Worm (Caenorhabditis elegans) whole organism, mixed stage, embryonic: ENCODE data around the gene ZK84.2.

Experiments
- cnd-1 ChIP-seq: fragments of 200-800 bp; sonication (Bioruptor generic); optimal IDR thresholded peaks from 2 replicates; lab custom pipeline; 2018; ENCODE audit warnings: mild to moderate bottlenecking, missing genetic modification characterization, missing compliant biosample characterization
- lin-13 ChIP-seq: fragments of 150-350 bp; optimal IDR thresholded peaks from 2 replicates; lab custom pipeline; 2014; ENCODE audit warnings: missing biosample characterization, missing genetic modification characterization
- mep-1 ChIP-seq: fragments of 150-350 bp; optimal IDR thresholded peaks from 2 replicates; lab custom pipeline; 2017; ENCODE audit warnings: missing biosample characterization, missing genetic modification reagents, missing genetic modification characterization, inconsistent platforms
- pha-4 ChIP-seq: fragments of 150-350 bp; optimal IDR thresholded peaks from 2 replicates; lab custom pipeline; 2018; ENCODE audit warnings: missing biosample characterization, missing genetic modification reagents, missing genetic modification characterization
- unc-39 ChIP-seq: fragments of 150-350 bp; optimal IDR thresholded peaks from 2 replicates; lab custom pipeline; 2014; ENCODE audit warnings: missing biosample characterization, missing genetic modification characterization
- zip-8 ChIP-seq: fragments of 150-350 bp; optimal IDR thresholded peaks from 2 replicates; lab custom pipeline; 2014; ENCODE audit warnings: missing biosample characterization, missing genetic modification characterization

DNA sequence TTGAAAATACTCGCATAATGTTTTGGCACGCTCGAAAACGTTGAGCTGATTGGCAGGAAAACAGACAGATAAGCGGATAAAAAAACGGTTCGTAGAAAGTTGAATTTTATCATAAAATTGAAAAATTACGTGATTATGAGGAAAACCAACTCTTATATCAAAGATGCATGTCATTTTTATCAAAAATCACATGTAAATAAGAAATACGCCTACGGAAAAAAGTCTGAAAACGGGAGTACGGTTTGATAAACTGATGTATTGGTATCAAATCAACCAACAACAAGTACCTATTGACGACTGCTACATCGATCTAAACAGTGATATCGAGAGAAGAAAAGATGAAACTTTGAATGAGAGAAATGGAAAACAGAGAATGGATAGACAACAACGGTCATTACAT, 11.5 kb downstream of the ZK84.2 start:
- TF ChIP-seq lin-13 = no peak
- TF ChIP-seq unc-39 (tag; lab: Kevin White, UChicago) = no peak
- no peak for TF ChIP-seq mep-1 (tag; lab: Kevin White, UChicago)
- TF ChIP-seq cnd-1 (tag; lab: Kevin White, UChicago) = no peak
- no peak for TF ChIP-seq zip-8 (tag; lab: Kevin White, UChicago)
- TF ChIP-seq pha-4 (tag; lab: Kevin White, UChicago) = no peak
